Fruit fly (Drosophila melanogaster) whole organism, embryonic: ENCODE results near the gene CG13028.

Experiments used
- ATbp ChIP-seq: fragments of 200-800 bp; sonication (Bioruptor generic); optimal IDR thresholded peaks from 2 replicates; lab custom pipeline; 2017; ENCODE audit warnings: missing biosample characterization, mild to moderate bottlenecking, missing genetic modification characterization, missing genetic modification reagents
- CG11504 ChIP-seq: fragments of 200-800 bp; sonication (Bioruptor generic); optimal IDR thresholded peaks from 3 replicates; lab custom pipeline; 2019; ENCODE audit warnings: missing biosample characterization, mild to moderate bottlenecking, missing genetic modification characterization, moderate library complexity
- CG1233 ChIP-seq: fragments of 200-800 bp; sonication (Bioruptor generic); optimal IDR thresholded peaks from 4 replicates; lab custom pipeline; 2018; ENCODE audit warnings: missing biosample characterization, mild to moderate bottlenecking, missing genetic modification characterization
- CG12942 ChIP-seq: fragments of 200-800 bp; sonication (Bioruptor generic); optimal IDR thresholded peaks from 3 replicates; lab custom pipeline; 2016; ENCODE audit warnings: missing biosample characterization, missing genetic modification characterization
- CG13123 ChIP-seq: fragments of 200-800 bp; sonication (Bioruptor generic); optimal IDR thresholded peaks from 2 replicates; lab custom pipeline; 2016; ENCODE audit warnings: missing biosample characterization, missing genetic modification characterization
- CG14860 ChIP-seq: fragments of 200-800 bp; sonication (Bioruptor generic); IDR thresholded peaks from 3 replicates; pipeline ENCODE4 v1.3.6; 2022; ENCODE audit warnings: missing biosample characterization, missing genetic modification characterization; ENCODE audit not compliant: partially characterized antibody
- CG1602 ChIP-seq: fragments of 200-800 bp; sonication (Bioruptor generic); optimal IDR thresholded peaks from 3 replicates; lab custom pipeline; 2016; ENCODE audit warnings: missing biosample characterization, missing genetic modification characterization
- CG17328 ChIP-seq: fragments of 200-800 bp; sonication (Bioruptor generic); IDR thresholded peaks from 2 replicates; pipeline ENCODE4 v1.3.6; 2022; ENCODE audit warnings: missing biosample characterization, missing genetic modification characterization
- CG42726 ChIP-seq: fragments of 200-800 bp; sonication (Bioruptor generic); IDR thresholded peaks from 2 replicates; pipeline ENCODE4 v1.3.6; 2022; ENCODE audit warnings: missing biosample characterization, missing genetic modification characterization; ENCODE audit not compliant: partially characterized antibody
- CG4707 ChIP-seq: fragments of 200-800 bp; sonication (Bioruptor generic); optimal IDR thresholded peaks from 2 replicates; lab custom pipeline; 2018; ENCODE audit warnings: missing biosample characterization, mild to moderate bottlenecking, missing genetic modification characterization, moderate library complexity
- CG4820 ChIP-seq: fragments of 200-800 bp; sonication (Bioruptor generic); optimal IDR thresholded peaks from 3 replicates; lab custom pipeline; 2016; ENCODE audit warnings: missing biosample characterization, missing genetic modification characterization
- CG4854 ChIP-seq: fragments of 200-800 bp; sonication (Bioruptor generic); optimal IDR thresholded peaks from 2 replicates; lab custom pipeline; 2016; ENCODE audit warnings: missing biosample characterization, missing genetic modification characterization, inconsistent platforms
- CG7786 ChIP-seq: fragments of 200-800 bp; sonication (Bioruptor generic); optimal IDR thresholded peaks from 2 replicates; lab custom pipeline; 2016; ENCODE audit warnings: missing biosample characterization, missing genetic modification characterization
- CG7987 ChIP-seq: fragments of 200-800 bp; sonication (Bioruptor generic); optimal IDR thresholded peaks from 2 replicates; lab custom pipeline; 2018; ENCODE audit warnings: missing biosample characterization, mild to moderate bottlenecking, missing genetic modification characterization, moderate library complexity
- CG8089 ChIP-seq: fragments of 200-800 bp; sonication (Bioruptor generic); optimal IDR thresholded peaks from 3 replicates; lab custom pipeline; 2016; ENCODE audit warnings: missing biosample characterization, missing genetic modification characterization
- CG9797 ChIP-seq: fragments of 200-800 bp; sonication (Bioruptor generic); optimal IDR thresholded peaks from 3 replicates; lab custom pipeline; 2018; ENCODE audit warnings: missing biosample characterization, mild to moderate bottlenecking, missing genetic modification characterization
- D19B ChIP-seq: fragments of 200-800 bp; sonication (Bioruptor generic); optimal IDR thresholded peaks from 2 replicates; lab custom pipeline; 2017; ENCODE audit warnings: missing biosample characterization, mild to moderate bottlenecking, missing genetic modification characterization
- Dbx ChIP-seq: fragments of 200-800 bp; sonication (Bioruptor generic); IDR thresholded peaks from 3 replicates; pipeline ENCODE4 v1.3.6; 2022; ENCODE audit warnings: missing biosample characterization, missing genetic modification characterization
- E2f2 ChIP-seq: fragments of 200-800 bp; sonication (Bioruptor generic); IDR thresholded peaks from 2 replicates; pipeline ENCODE4 v1.3.6; 2022; ENCODE audit warnings: missing biosample characterization, missing genetic modification characterization
- Ets65A ChIP-seq: fragments of 200-800 bp; sonication (Bioruptor generic); peaks from one replicate; lab custom pipeline; 2016; ENCODE audit warnings: missing biosample characterization, missing genetic modification characterization
- Fer1 ChIP-seq: fragments of 200-800 bp; sonication (Bioruptor generic); optimal IDR thresholded peaks from 2 replicates; lab custom pipeline; 2017; ENCODE audit warnings: missing biosample characterization, mild to moderate bottlenecking, missing genetic modification characterization
- Gsc ChIP-seq: fragments of 200-800 bp; sonication (Bioruptor generic); IDR thresholded peaks from 2 replicates; pipeline ENCODE4 v1.3.6; 2022; ENCODE audit warnings: missing biosample characterization, missing genetic modification characterization
- Gug ChIP-seq: fragments of 200-800 bp; sonication (Bioruptor generic); IDR thresholded peaks from 4 replicates; pipeline ENCODE4 v1.3.6; 2022; ENCODE audit warnings: missing biosample characterization, missing genetic modification characterization
- Lim3 ChIP-seq: fragments of 200-800 bp; sonication (Bioruptor generic); IDR thresholded peaks from 2 replicates; pipeline ENCODE4 v1.3.6; 2022; ENCODE audit warnings: missing biosample characterization, missing genetic modification characterization
- NfI ChIP-seq: fragments of 200-800 bp; sonication (Bioruptor generic); optimal IDR thresholded peaks from 3 replicates; lab custom pipeline; 2018; ENCODE audit warnings: missing biosample characterization, mild to moderate bottlenecking, missing genetic modification characterization, moderate library complexity
- Ptx1 ChIP-seq: fragments of 200-800 bp; sonication (Bioruptor generic); IDR thresholded peaks from 2 replicates; pipeline ENCODE4 v1.3.6; 2022; ENCODE audit warnings: missing biosample characterization, missing genetic modification characterization
- Rx ChIP-seq: fragments of 200-800 bp; sonication (Bioruptor generic); IDR thresholded peaks from 2 replicates; pipeline ENCODE4 v1.3.6; 2022; ENCODE audit warnings: missing biosample characterization, missing genetic modification characterization
- abd-A ChIP-seq: fragments of 200-800 bp; sonication (Bioruptor generic); optimal IDR thresholded peaks from 3 replicates; lab custom pipeline; 2019; ENCODE audit warnings: missing biosample characterization, mild to moderate bottlenecking, missing genetic modification characterization, moderate library complexity
- ap ChIP-seq: fragments of 200-800 bp; sonication (Bioruptor generic); IDR thresholded peaks from 2 replicates; pipeline ENCODE4 v1.3.6; 2022; ENCODE audit warnings: missing biosample characterization, missing genetic modification characterization
- bigmax ChIP-seq: fragments of 200-800 bp; sonication (Bioruptor generic); optimal IDR thresholded peaks from 2 replicates; lab custom pipeline; 2018; ENCODE audit warnings: missing biosample characterization, mild to moderate bottlenecking, missing genetic modification characterization
- chinmo ChIP-seq: fragments of 200-800 bp; sonication (Bioruptor generic); IDR thresholded peaks from 4 replicates; pipeline ENCODE4 v1.3.6; 2022; ENCODE audit warnings: missing biosample characterization, missing genetic modification characterization; ENCODE audit not compliant: partially characterized antibody
- croc ChIP-seq: fragments of 200-800 bp; sonication (Bioruptor generic); conservative IDR thresholded peaks from 3 replicates; pipeline ENCODE4 v1.3.6; 2022; ENCODE audit warnings: missing biosample characterization, missing genetic modification characterization
- dmrt11E ChIP-seq: fragments of 200-800 bp; sonication (Bioruptor generic); optimal IDR thresholded peaks from 3 replicates; lab custom pipeline; 2018; ENCODE audit warnings: missing biosample characterization, mild to moderate bottlenecking, missing genetic modification characterization, moderate library complexity
- dpn ChIP-seq, 2 experiments: fragments of 200-800 bp; sonication (Bioruptor generic); optimal IDR thresholded peaks; 3 replicates each; lab custom pipeline; 2016; ENCODE audit warnings: missing biosample characterization in 2 of 2, missing genetic modification characterization in 2 of 2
- eve ChIP-seq, 2 experiments: fragments of >200 bp; optimal IDR thresholded peaks; 2 replicates each; lab custom pipeline; 2017; ENCODE audit warnings: missing biosample characterization in 2 of 2, missing genetic modification characterization in 2 of 2
- gcm ChIP-seq: fragments of 200-800 bp; sonication (Bioruptor generic); optimal IDR thresholded peaks from 2 replicates; lab custom pipeline; 2019; ENCODE audit warnings: missing biosample characterization, mild to moderate bottlenecking, missing genetic modification characterization, moderate library complexity
- gem ChIP-seq: fragments of 200-800 bp; sonication (Bioruptor generic); optimal IDR thresholded peaks from 2 replicates; lab custom pipeline; 2019; ENCODE audit warnings: missing biosample characterization, mild to moderate bottlenecking, missing genetic modification characterization, moderate library complexity
- gsb-n ChIP-seq: fragments of 200-800 bp; sonication (Bioruptor generic); optimal IDR thresholded peaks from 3 replicates; lab custom pipeline; 2018; ENCODE audit warnings: missing biosample characterization, mild to moderate bottlenecking, missing genetic modification characterization
- hbn ChIP-seq: fragments of 200-800 bp; sonication (Bioruptor generic); IDR thresholded peaks from 2 replicates; pipeline ENCODE4 v1.3.6; 2022; ENCODE audit warnings: missing biosample characterization, missing genetic modification characterization; ENCODE audit not compliant: partially characterized antibody
- repo ChIP-seq: fragments of 200-800 bp; sonication (Bioruptor generic); optimal IDR thresholded peaks from 2 replicates; lab custom pipeline; 2016; ENCODE audit warnings: missing biosample characterization, missing genetic modification characterization
- sim ChIP-seq: fragments of 200-800 bp; sonication (Bioruptor generic); IDR thresholded peaks from 2 replicates; pipeline ENCODE4 v1.3.6; 2022; ENCODE audit warnings: missing biosample characterization, missing genetic modification characterization
- slbo ChIP-seq: fragments of 200-800 bp; sonication (Bioruptor generic); IDR thresholded peaks from 2 replicates; pipeline ENCODE4 v1.3.6; 2022; ENCODE audit warnings: missing biosample characterization, missing genetic modification characterization
- sqz ChIP-seq: fragments of 200-800 bp; sonication (Bioruptor generic); optimal IDR thresholded peaks from 3 replicates; lab custom pipeline; 2018; ENCODE audit warnings: missing biosample characterization, mild to moderate bottlenecking, missing genetic modification characterization
- sug ChIP-seq: fragments of 200-800 bp; optimal IDR thresholded peaks from 2 replicates; lab custom pipeline; 2019; ENCODE audit warnings: missing biosample characterization, mild to moderate bottlenecking, missing genetic modification characterization, moderate library complexity
- tll ChIP-seq, 2 experiments: fragments of 200-800 bp in 1 of 2; fragments of >200 bp in 1 of 2; sonication (Bioruptor generic) in 1 of 2; optimal IDR thresholded peaks; 2 replicates each; lab custom pipeline; 2017 to 2019; ENCODE audit warnings: missing biosample characterization in 2 of 2, missing genetic modification characterization in 2 of 2, mild to moderate bottlenecking in 1 of 2, moderate library complexity in 1 of 2
- tna ChIP-seq: fragments of 200-800 bp; sonication (Bioruptor generic); IDR thresholded peaks from 2 replicates; pipeline ENCODE4 v1.3.6; 2022; ENCODE audit warnings: missing biosample characterization, missing genetic modification characterization; ENCODE audit not compliant: partially characterized antibody
- twi ChIP-seq: fragments of 200-800 bp; optimal IDR thresholded peaks from 2 replicates; lab custom pipeline; 2019; ENCODE audit warnings: missing biosample characterization, mild to moderate bottlenecking, missing genetic modification characterization, moderate library complexity
- wek ChIP-seq: fragments of 200-800 bp; sonication (Bioruptor generic); optimal IDR thresholded peaks from 3 replicates; lab custom pipeline; 2018; ENCODE audit warnings: missing biosample characterization, mild to moderate bottlenecking, missing genetic modification characterization, moderate library complexity
- yki ChIP-seq: fragments of >200 bp; optimal IDR thresholded peaks from 3 replicates; lab custom pipeline; 2018

CG13028 gene

dm6 chr3L:16955219-16956002 is 32.4 kb downstream of the CG13028 start (continued):
- TF ChIP-seq abd-A (tag; lab: Kevin White, UChicago): no peak
- TF ChIP-seq CG4707: no peak
- peak; percentile 64; the same call in 2 of the 3 replicates for TF ChIP-seq Dbx
- TF ChIP-seq croc (GFP tag; lab: Robert Waterston, UW): no peak
- peak in 1 of 2 experiments; percentile 53 for TF ChIP-seq eve (GFP tag; optimal IDR thresholded peaks at IDR 0.05; lab: Kevin White, UChicago)
- no peak for TF ChIP-seq CG1602 (GFP tag; lab: Kevin White, UChicago)
- peak; percentile 5 for TF ChIP-seq CG12942 (GFP tag; lab: Kevin White, UChicago)
- no peak for TF ChIP-seq twi (tag; lab: Kevin White, UChicago)
- TF ChIP-seq gem (tag; lab: Kevin White, UChicago): peak; percentile 3
- TF ChIP-seq sug (tag; lab: Kevin White, UChicago): peak; percentile 28
- TF ChIP-seq CG42726 (GFP tag; lab: Robert Waterston, UW): peak; percentile 94
- TF ChIP-seq sqz (GFP tag; lab: Kevin White, UChicago): no peak
- no peak for TF ChIP-seq gsb-n
- TF ChIP-seq CG17328: no peak
- peak; percentile 78 for TF ChIP-seq CG14860
- no peak for TF ChIP-seq gcm (GFP tag; lab: Kevin White, UChicago)
- no peak for TF ChIP-seq D19B (GFP tag; lab: Kevin White, UChicago)
- TF ChIP-seq wek (GFP tag; lab: Kevin White, UChicago): no peak
- TF ChIP-seq CG7987 (GFP tag; lab: Kevin White, UChicago): peak; percentile 50
- no peak for TF ChIP-seq tll (GFP tag; optimal IDR thresholded peaks at IDR 0.05; lab: Kevin White, UChicago)
- no peak for TF ChIP-seq sim (GFP tag; lab: Robert Waterston, UW)
- no peak for TF ChIP-seq CG4820 (GFP tag; lab: Kevin White, UChicago)
- no peak for TF ChIP-seq ATbp (GFP tag; lab: Kevin White, UChicago)
- TF ChIP-seq slbo (GFP tag; lab: Robert Waterston, UW): peak; percentile 45; the same call in 1 of the 2 replicates
- no peak for TF ChIP-seq CG13123 (GFP tag; lab: Kevin White, UChicago)
- TF ChIP-seq dmrt11E (tag; lab: Kevin White, UChicago): no peak
- no peak for TF ChIP-seq CG7786 (GFP tag; lab: Kevin White, UChicago)
- TF ChIP-seq hbn (GFP tag; lab: Robert Waterston, UW): peak; percentile 93
- TF ChIP-seq Rx: no peak
- TF ChIP-seq Gsc: no peak
- no peak for TF ChIP-seq ap (GFP tag; lab: Robert Waterston, UW)
- peak; percentile 85; the same call in 3 of the 4 replicates for TF ChIP-seq chinmo (GFP tag; lab: Robert Waterston, UW)
- TF ChIP-seq CG11504 (tag; lab: Kevin White, UChicago): peak; percentile 41
- no peak for TF ChIP-seq bigmax (GFP tag; lab: Kevin White, UChicago)
- TF ChIP-seq Ets65A (GFP tag; lab: Kevin White, UChicago): peak; percentile 92
- TF ChIP-seq E2f2: peak; percentile 98
- peak; percentile 58 for TF ChIP-seq tna (GFP tag; lab: Robert Waterston, UW)
- no peak for TF ChIP-seq repo
- no peak for TF ChIP-seq CG4854
- TF ChIP-seq yki (lab: Kevin White, UChicago): no peak
- no peak for TF ChIP-seq CG1233
- TF ChIP-seq CG8089: no peak
- peak; percentile 34 to 56 for TF ChIP-seq dpn (GFP tag; optimal IDR thresholded peaks at IDR 0.05; lab: Kevin White, UChicago)
- TF ChIP-seq Gug (GFP tag; lab: Robert Waterston, UW): no peak
- peak; percentile 42 for TF ChIP-seq NfI (GFP tag; lab: Kevin White, UChicago)
- peak; percentile 25 for TF ChIP-seq Fer1 (GFP tag; lab: Kevin White, UChicago)
- TF ChIP-seq Ptx1: no peak
- peak; percentile 79 for TF ChIP-seq CG9797 (GFP tag; lab: Kevin White, UChicago)
- no peak for TF ChIP-seq Lim3 (GFP tag; lab: Robert Waterston, UW)
